Worm (Caenorhabditis elegans) whole organism, L4 larva: ENCODE results near the gene dkc-1.

Experiments
- F49E8.2 ChIP-seq: sonication (generic microtip); optimal IDR thresholded peaks from 2 replicates; lab custom pipeline; 2016; ENCODE audit warnings: missing compliant biosample characterization, mild to moderate bottlenecking, missing genetic modification characterization, borderline replicate concordance
- R02D3.7 ChIP-seq: fragments of 150-350 bp; sonication (generic microtip); optimal IDR thresholded peaks from 3 replicates; lab custom pipeline; 2014; ENCODE audit warnings: missing biosample characterization, missing genetic modification characterization
- T20F7.1 ChIP-seq: fragments of 200-800 bp; sonication (Bioruptor generic); optimal IDR thresholded peaks from 2 replicates; lab custom pipeline; 2018; ENCODE audit warnings: mild to moderate bottlenecking, missing genetic modification characterization, missing compliant biosample characterization
- T26A8.4 ChIP-seq: fragments of 200-800 bp; sonication (Bioruptor generic); IDR thresholded peaks from 2 replicates; pipeline ENCODE4 v1.3.6; 2022; ENCODE audit warnings: missing genetic modification characterization, missing compliant biosample characterization
- Y48G9A.11 ChIP-seq: fragments of 200-800 bp; sonication (Bioruptor generic); IDR thresholded peaks from 2 replicates; pipeline ENCODE4 v1.3.6; 2022; ENCODE audit warnings: missing genetic modification reagents, missing genetic modification characterization, missing compliant biosample characterization
- ZK546.5 ChIP-seq, 2 experiments: sonication (generic microtip); optimal IDR thresholded peaks; 2 replicates each; lab custom pipeline; 2017; ENCODE audit warnings: missing biosample characterization in 2 of 2, missing genetic modification characterization in 2 of 2
- ama-1 ChIP-seq: fragments of 150-350 bp; optimal IDR thresholded peaks from 2 replicates; lab custom pipeline; 2014; ENCODE audit warnings: inconsistent platforms, mixed read lengths
- ceh-32 ChIP-seq: sonication (generic microtip); optimal IDR thresholded peaks from 2 replicates; lab custom pipeline; 2016; ENCODE audit warnings: mild to moderate bottlenecking, missing genetic modification characterization, missing compliant biosample characterization; ENCODE audit not compliant: poor library complexity
- ceh-62 ChIP-seq: sonication (generic microtip); optimal IDR thresholded peaks from 2 replicates; lab custom pipeline; 2017; ENCODE audit warnings: missing biosample characterization, missing genetic modification characterization
- ces-1 ChIP-seq: fragments of 150-350 bp; sonication (generic microtip); optimal IDR thresholded peaks from 4 replicates; lab custom pipeline; 2014; ENCODE audit warnings: missing biosample characterization, missing genetic modification reagents, missing genetic modification characterization
- cey-2 ChIP-seq: sonication (generic microtip); optimal IDR thresholded peaks from 3 replicates; lab custom pipeline; 2017; ENCODE audit warnings: missing genetic modification characterization, mild to moderate bottlenecking, missing compliant biosample characterization, antibody characterized with exemption, borderline replicate concordance; ENCODE audit not compliant: insufficient read depth
- daf-8 ChIP-seq: fragments of 200-800 bp; sonication (Bioruptor generic); IDR thresholded peaks from 2 replicates; pipeline ENCODE4 v1.3.6; 2022; ENCODE audit warnings: missing genetic modification characterization, missing compliant biosample characterization
- dmd-8 ChIP-seq: fragments of 200-800 bp; sonication (Bioruptor generic); IDR thresholded peaks from 2 replicates; pipeline ENCODE4 v1.3.6; 2022; ENCODE audit warnings: missing genetic modification characterization, missing compliant biosample characterization
- dmd-9 ChIP-seq: fragments of 200-800 bp; sonication (Bioruptor generic); IDR thresholded peaks from 2 replicates; pipeline ENCODE4 v1.3.6; 2022; ENCODE audit warnings: missing genetic modification reagents, missing genetic modification characterization, missing compliant biosample characterization
- dpl-1 ChIP-seq: fragments of 150-350 bp; optimal IDR thresholded peaks from 2 replicates; lab custom pipeline; 2014; ENCODE audit warnings: missing biosample characterization, missing genetic modification reagents, missing genetic modification characterization
- fos-1 ChIP-seq: fragments of 150-350 bp; optimal IDR thresholded peaks from 2 replicates; lab custom pipeline; 2014; ENCODE audit warnings: missing biosample characterization, missing genetic modification characterization
- gei-8 ChIP-seq: fragments of 200-800 bp; sonication (Bioruptor generic); optimal IDR thresholded peaks from 2 replicates; lab custom pipeline; 2018; ENCODE audit warnings: mild to moderate bottlenecking, missing genetic modification characterization, missing compliant biosample characterization
- hif-1 ChIP-seq, 2 experiments: sonication (generic microtip); optimal IDR thresholded peaks; 2 replicates each; lab custom pipeline; 2016 to 2017; ENCODE audit warnings: missing compliant biosample characterization in 2 of 2, missing genetic modification characterization in 2 of 2, missing genetic modification reagents in 2 of 2, missing genotype in 2 of 2, mild to moderate bottlenecking in 1 of 2
- hlh-11 ChIP-seq: fragments of 200-800 bp; sonication (Bioruptor generic); optimal IDR thresholded peaks from 2 replicates; lab custom pipeline; 2018; ENCODE audit warnings: mild to moderate bottlenecking, missing genetic modification characterization, missing compliant biosample characterization
- hlh-30 ChIP-seq: sonication (generic microtip); optimal IDR thresholded peaks from 2 replicates; lab custom pipeline; 2017; ENCODE audit warnings: antibody characterized with exemption, mild to moderate bottlenecking, missing genetic modification characterization, missing compliant biosample characterization; ENCODE audit not compliant: insufficient read depth
- jun-1 ChIP-seq: fragments of 150-350 bp; optimal IDR thresholded peaks from 2 replicates; lab custom pipeline; 2014; ENCODE audit warnings: missing biosample characterization, missing genetic modification reagents, missing genetic modification characterization
- lin-1 ChIP-seq: fragments of 200-800 bp; sonication (Bioruptor generic); IDR thresholded peaks from 2 replicates; pipeline ENCODE4 v1.3.6; 2022; ENCODE audit warnings: missing genetic modification reagents, missing genetic modification characterization, missing compliant biosample characterization
- lin-13 ChIP-seq: fragments of 150-350 bp; optimal IDR thresholded peaks from 2 replicates; lab custom pipeline; 2014; ENCODE audit warnings: missing biosample characterization, missing genetic modification reagents, missing genetic modification characterization
- lin-29 ChIP-seq: fragments of 200-800 bp; sonication (Bioruptor generic); IDR thresholded peaks from 2 replicates; pipeline ENCODE4 v1.3.6; 2022; ENCODE audit warnings: missing genetic modification reagents, missing genetic modification characterization, missing compliant biosample characterization
- lin-38 ChIP-seq: fragments of 200-800 bp; sonication (Bioruptor generic); IDR thresholded peaks from 2 replicates; pipeline ENCODE4 v1.3.6; 2022; ENCODE audit warnings: missing genetic modification reagents, missing genetic modification characterization, missing compliant biosample characterization
- lsy-2 ChIP-seq, 2 experiments: fragments of 150-350 bp in 1 of 2; sonication (generic microtip) in 1 of 2; optimal IDR thresholded peaks; 2 replicates each; lab custom pipeline; 2014 to 2017; ENCODE audit warnings: missing biosample characterization in 2 of 2, missing genetic modification characterization in 2 of 2
- madf-5 ChIP-seq, 2 experiments: fragments of 200-800 bp; sonication (Bioruptor generic); IDR thresholded peaks; 2 replicates each; pipeline ENCODE4 v1.3.6; 2022; ENCODE audit warnings: missing compliant biosample characterization in 2 of 2, missing genetic modification characterization in 2 of 2
- mdt-29 ChIP-seq: fragments of 200-800 bp; sonication (Bioruptor generic); IDR thresholded peaks from 2 replicates; pipeline ENCODE4 v1.3.6; 2022; ENCODE audit warnings: missing genetic modification reagents, missing genetic modification characterization, missing compliant biosample characterization
- mes-2 ChIP-seq: sonication (generic microtip); optimal IDR thresholded peaks from 2 replicates; lab custom pipeline; 2016; ENCODE audit warnings: missing genotype, mild to moderate bottlenecking, missing genetic modification characterization, missing compliant biosample characterization; ENCODE audit not compliant: poor library complexity, severe bottlenecking
- nhr-102 ChIP-seq: sonication (generic microtip); optimal IDR thresholded peaks from 2 replicates; lab custom pipeline; 2016; ENCODE audit warnings: mild to moderate bottlenecking, missing genetic modification characterization, moderate library complexity, missing compliant biosample characterization
- nhr-11 ChIP-seq: fragments of 150-350 bp; optimal IDR thresholded peaks from 2 replicates; lab custom pipeline; 2014; ENCODE audit warnings: missing biosample characterization, missing genetic modification characterization
- nhr-28 ChIP-seq: fragments of 150-350 bp; optimal IDR thresholded peaks from 2 replicates; lab custom pipeline; 2014; ENCODE audit warnings: missing biosample characterization, missing genetic modification characterization
- nhr-42 ChIP-seq: fragments of 200-800 bp; sonication (Bioruptor generic); IDR thresholded peaks from 2 replicates; pipeline ENCODE4 v1.3.6; 2022; ENCODE audit warnings: missing genetic modification characterization, missing compliant biosample characterization
- nhr-48 ChIP-seq: sonication (generic microtip); optimal IDR thresholded peaks from 2 replicates; lab custom pipeline; 2016; ENCODE audit warnings: mild to moderate bottlenecking, missing genetic modification characterization, missing compliant biosample characterization
- nhr-6 ChIP-seq: fragments of 150-350 bp; optimal IDR thresholded peaks from 2 replicates; lab custom pipeline; 2014; ENCODE audit warnings: missing biosample characterization, missing genetic modification characterization
- nhr-76 ChIP-seq: fragments of 150-350 bp; optimal IDR thresholded peaks from 2 replicates; lab custom pipeline; 2014; ENCODE audit warnings: missing biosample characterization, missing genetic modification characterization
- nhr-77 ChIP-seq: fragments of 150-350 bp; optimal IDR thresholded peaks from 2 replicates; lab custom pipeline; 2014; ENCODE audit warnings: missing biosample characterization, missing genetic modification characterization
- pha-4 ChIP-seq, 2 experiments: fragments of 150-350 bp in 1 of 2; fragments of 200-800 bp in 1 of 2; sonication (Bioruptor generic) in 1 of 2; IDR thresholded peaks in 1 of 2; optimal IDR thresholded peaks in 1 of 2; 2 replicates each; pipeline versions ENCODE4 v1.3.6 to Lab custom; 2014 to 2022; ENCODE audit warnings: missing genetic modification characterization in 2 of 2, missing genetic modification reagents in 2 of 2, missing biosample characterization in 1 of 2, missing compliant biosample characterization in 1 of 2
- pqm-1 ChIP-seq: sonication (generic microtip); optimal IDR thresholded peaks from 2 replicates; lab custom pipeline; 2017; ENCODE audit warnings: missing biosample characterization, missing genetic modification characterization
- rbr-2 ChIP-seq: sonication (generic microtip); optimal IDR thresholded peaks from 2 replicates; lab custom pipeline; 2016; ENCODE audit warnings: missing genotype, missing genetic modification characterization, missing compliant biosample characterization
- set-16 ChIP-seq: fragments of 200-800 bp; sonication (Bioruptor generic); IDR thresholded peaks from 2 replicates; pipeline ENCODE4 v1.3.6; 2022; ENCODE audit warnings: missing genetic modification reagents, missing genetic modification characterization, missing compliant biosample characterization
- snpc-1.2 ChIP-seq: fragments of 200-800 bp; sonication (Bioruptor generic); IDR thresholded peaks from 2 replicates; pipeline ENCODE4 v1.3.6; 2022; ENCODE audit warnings: missing genetic modification reagents, missing genetic modification characterization, missing compliant biosample characterization
- snpc-4 ChIP-seq: fragments of 150-350 bp; optimal IDR thresholded peaks from 2 replicates; lab custom pipeline; 2014; ENCODE audit warnings: missing biosample characterization, missing genetic modification characterization
- spr-1 ChIP-seq: sonication (generic microtip); optimal IDR thresholded peaks from 2 replicates; lab custom pipeline; 2016; ENCODE audit warnings: mild to moderate bottlenecking, missing genetic modification characterization, missing compliant biosample characterization
- spr-3 ChIP-seq: fragments of 200-800 bp; sonication (Bioruptor generic); optimal IDR thresholded peaks from 2 replicates; lab custom pipeline; 2018; ENCODE audit warnings: mild to moderate bottlenecking, missing genetic modification characterization, missing compliant biosample characterization
- unc-62 ChIP-seq, 3 experiments: fragments of 150-350 bp in 1 of 3; sonication (generic microtip); optimal IDR thresholded peaks in 2 of 3; peaks in 1 of 3; 1 replicate in 1 of 3; 2 replicates in 2 of 3; lab custom pipeline; 2014 to 2017; ENCODE audit warnings: missing biosample characterization in 3 of 3, missing genetic modification characterization in 3 of 3, missing genetic modification reagents in 3 of 3, missing genotype in 1 of 3
- zag-1 ChIP-seq: fragments of 150-350 bp; optimal IDR thresholded peaks from 2 replicates; lab custom pipeline; 2014; ENCODE audit warnings: missing biosample characterization, missing genetic modification characterization
- zip-2 ChIP-seq: fragments of 150-350 bp; optimal IDR thresholded peaks from 2 replicates; lab custom pipeline; 2014; ENCODE audit warnings: missing biosample characterization, missing genetic modification characterization
- ztf-7 ChIP-seq: fragments of 150-350 bp; optimal IDR thresholded peaks from 2 replicates; lab custom pipeline; 2014; ENCODE audit warnings: missing biosample characterization, missing genetic modification characterization

dkc-1 gene

DNA sequence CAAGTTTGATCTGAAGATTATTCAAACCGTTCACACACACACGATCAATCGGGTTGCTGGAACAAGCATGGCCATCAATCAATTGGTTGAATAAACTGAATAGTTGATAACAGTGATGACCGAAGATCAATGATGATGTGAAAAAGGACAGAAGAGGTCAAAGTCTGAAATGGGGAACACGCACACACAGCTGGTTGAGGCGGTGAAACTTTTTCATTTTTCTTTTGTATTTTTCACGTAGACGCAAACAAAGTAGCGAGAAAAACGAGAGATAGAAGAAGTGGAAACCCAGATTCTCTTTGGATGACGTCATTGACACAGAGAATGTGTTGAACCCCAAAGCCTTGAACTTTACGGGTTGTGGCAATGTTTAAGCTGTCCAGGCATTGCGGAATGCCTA, 30.8 kb upstream of the dkc-1 start (continued):
- TF ChIP-seq lin-38, result peak; percentile 31
- TF ChIP-seq dpl-1 (GFP tag; lab: Kevin White, UChicago), result peak; percentile 8
- TF ChIP-seq hif-1 (tag; optimal IDR thresholded peaks at IDR 0.05; lab: Kevin White, UChicago), result peak; percentile 58 to 99
- TF ChIP-seq ces-1 (GFP tag; lab: Kevin White, UChicago), result no peak
- peak; percentile 26; the same call in 1 of the 2 replicates for TF ChIP-seq T26A8.4 (GFP tag; lab: Robert Waterston, UW)
- no peak for TF ChIP-seq pqm-1
- TF ChIP-seq ceh-32 (tag; lab: Kevin White, UChicago), result no peak
- TF ChIP-seq ama-1 (lab: Kevin White, UChicago), result peak; percentile 72
- TF ChIP-seq snpc-1.2, result no peak
- TF ChIP-seq gei-8, result no peak
- TF ChIP-seq nhr-77, result peak; percentile 35
- TF ChIP-seq nhr-42 (GFP tag; lab: Robert Waterston, UW), result no peak
- TF ChIP-seq mes-2 (tag; lab: Kevin White, UChicago), result peak; percentile 37
- TF ChIP-seq ceh-62 (tag; lab: Kevin White, UChicago), result no peak
- TF ChIP-seq pha-4 (GFP tag; IDR thresholded peaks at IDR 0.05; lab: Robert Waterston, UW), result no peak
- TF ChIP-seq pha-4 (tag; optimal IDR thresholded peaks at IDR 0.05; lab: Kevin White, UChicago), result no peak
- no peak for TF ChIP-seq Y48G9A.11
- no peak for TF ChIP-seq F49E8.2 (tag; lab: Kevin White, UChicago)
- no peak for TF ChIP-seq nhr-6 (tag; lab: Kevin White, UChicago)
- no peak for TF ChIP-seq ZK546.5 (tag; optimal IDR thresholded peaks at IDR 0.05; lab: Kevin White, UChicago)
- TF ChIP-seq lin-13 (GFP tag; lab: Kevin White, UChicago), result no peak
- 0 out of 2 replicates have a peak, but pooled peaks have one; percentile 48 for TF ChIP-seq dmd-9 (GFP tag; lab: Robert Waterston, UW)
- TF ChIP-seq zag-1 (tag; lab: Kevin White, UChicago), result no peak
- TF ChIP-seq lin-29 (GFP tag; lab: Robert Waterston, UW), result no peak
- no peak for TF ChIP-seq daf-8 (GFP tag; lab: Robert Waterston, UW)
- TF ChIP-seq nhr-48 (tag; lab: Kevin White, UChicago), result peak; percentile 91
- TF ChIP-seq lin-1 (GFP tag; lab: Robert Waterston, UW), result peak; percentile 51
- peak; percentile 77 for TF ChIP-seq nhr-11 (tag; lab: Kevin White, UChicago)
- TF ChIP-seq madf-5 (GFP tag; IDR thresholded peaks at IDR 0.05; lab: Robert Waterston, UW), result no peak
- TF ChIP-seq T20F7.1 (GFP tag; lab: Kevin White, UChicago), result peak; percentile 36
- TF ChIP-seq spr-1 (tag; lab: Kevin White, UChicago), result peak; percentile 33
- no peak for TF ChIP-seq spr-3
- TF ChIP-seq rbr-2, result peak; percentile 61

DNA sequence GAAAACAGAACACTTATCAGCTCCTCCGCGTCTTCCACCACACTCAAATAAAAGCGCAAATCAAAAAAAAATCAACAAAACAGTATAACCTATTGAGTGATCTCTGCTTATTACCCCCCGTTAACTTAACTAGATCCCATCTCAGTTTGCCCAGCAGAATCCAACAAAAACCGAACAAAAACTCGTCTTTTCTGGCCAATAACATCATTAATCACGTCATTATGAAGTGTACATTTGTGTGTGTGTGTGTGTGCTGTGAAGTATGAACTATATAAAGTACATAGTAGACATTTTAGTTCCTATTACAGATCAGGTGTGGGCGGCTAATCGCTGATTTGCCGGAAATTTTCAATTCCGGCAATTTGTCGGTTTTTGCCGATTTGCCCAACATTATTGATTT, 30.2 kb upstream of the dkc-1 start:
- TF ChIP-seq snpc-4 (tag; lab: Kevin White, UChicago) (no peak), jun-1 (no peak), lsy-2 (tag; optimal IDR thresholded peaks at IDR 0.05; lab: Kevin White, UChicago) (peak in 1 of 2 experiments; percentile 41), hlh-11 (tag; lab: Kevin White, UChicago) (peak; percentile 27), daf-8 (GFP tag; lab: Robert Waterston, UW) (no peak), mdt-29 (0 out of 2 replicates have a peak, but pooled peaks have one; percentile 23), nhr-28 (tag; lab: Kevin White, UChicago) (peak; percentile 88), dmd-8 (no peak)
- TF ChIP-seq, all 104 proteins: peak for 4

DNA sequence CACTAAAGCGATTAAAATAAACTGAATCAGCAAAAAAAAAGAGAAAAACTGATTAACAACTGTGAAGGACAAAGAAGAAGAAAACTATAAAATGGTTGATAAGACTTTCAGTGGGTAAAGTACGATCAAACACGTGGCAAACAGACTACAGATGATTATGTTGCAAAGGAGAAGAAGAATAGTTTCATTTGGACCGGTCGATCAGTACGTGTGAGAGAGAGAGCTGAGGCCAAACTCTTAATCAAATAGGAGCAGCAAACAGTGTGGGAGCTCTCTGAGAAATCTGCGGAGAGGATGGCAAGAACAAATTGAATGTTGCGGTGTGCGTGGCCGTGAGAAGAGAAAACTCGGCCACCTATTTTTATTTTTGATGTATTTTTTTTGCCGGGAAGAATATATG, 29.2 kb upstream of the dkc-1 start:
- no peak for TF ChIP-seq nhr-102 (tag; lab: Kevin White, UChicago)
- TF ChIP-seq fos-1 (tag; lab: Kevin White, UChicago), result no peak
- no peak for TF ChIP-seq ztf-7 (tag; lab: Kevin White, UChicago)
- TF ChIP-seq dmd-8, result no peak
- no peak for TF ChIP-seq cey-2
- no peak for TF ChIP-seq lin-29 (GFP tag; lab: Robert Waterston, UW)
- peak; percentile 61 for TF ChIP-seq hlh-30 (tag; lab: Kevin White, UChicago)
- no peak for TF ChIP-seq nhr-76 (tag; lab: Kevin White, UChicago)
- no peak for TF ChIP-seq zip-2 (tag; lab: Kevin White, UChicago)
- no peak for TF ChIP-seq unc-62 (GFP tag; optimal IDR thresholded peaks at IDR 0.05 in 1 of 2; lab: Kevin White, UChicago)
- TF ChIP-seq unc-62 (tag; optimal IDR thresholded peaks at IDR 0.05; lab: Kevin White, UChicago), result no peak
- no peak for TF ChIP-seq set-16 (GFP tag; lab: Robert Waterston, UW)
- TF ChIP-seq spr-1 (tag; lab: Kevin White, UChicago), result no peak
- no peak for TF ChIP-seq R02D3.7 (tag; lab: Kevin White, UChicago)
- peak; percentile 86 for TF ChIP-seq hlh-11 (tag; lab: Kevin White, UChicago)
- peak; percentile 43 for TF ChIP-seq pqm-1
